Worm (Caenorhabditis elegans) whole organism, L3 larva: ENCODE data around the gene acr-21.

Experiments
- R02D3.7 ChIP-seq: fragments of 150-350 bp; optimal IDR thresholded peaks from 2 replicates; lab custom pipeline; 2014; ENCODE audit warnings: missing biosample characterization, missing genetic modification characterization
- ZK546.5 ChIP-seq: sonication (generic microtip); optimal IDR thresholded peaks from 2 replicates; lab custom pipeline; 2017; ENCODE audit warnings: missing biosample characterization, missing genetic modification characterization
- aly-2 ChIP-seq: fragments of 150-350 bp; optimal IDR thresholded peaks from 2 replicates; lab custom pipeline; 2014; ENCODE audit warnings: missing biosample characterization, missing genetic modification characterization
- ama-1 ChIP-seq: fragments of 150-350 bp; optimal IDR thresholded peaks from 2 replicates; lab custom pipeline; 2018
- ceh-82 ChIP-seq: fragments of 150-350 bp; optimal IDR thresholded peaks from 2 replicates; lab custom pipeline; 2014; ENCODE audit warnings: missing biosample characterization, missing genetic modification characterization
- ceh-9 ChIP-seq: sonication (generic microtip); optimal IDR thresholded peaks from 2 replicates; lab custom pipeline; 2018; ENCODE audit warnings: missing biosample characterization, missing genetic modification characterization
- egl-27 ChIP-seq: sonication (generic microtip); optimal IDR thresholded peaks from 4 replicates; lab custom pipeline; 2017; ENCODE audit warnings: missing biosample characterization, missing genetic modification reagents, missing genetic modification characterization
- egl-5 ChIP-seq: fragments of 150-350 bp; optimal IDR thresholded peaks from 2 replicates; lab custom pipeline; 2017; ENCODE audit warnings: missing biosample characterization, missing genetic modification reagents, missing genetic modification characterization, inconsistent platforms
- elt-1 ChIP-seq: fragments of 150-350 bp; optimal IDR thresholded peaks from 2 replicates; lab custom pipeline; 2014; ENCODE audit warnings: missing biosample characterization, missing genetic modification characterization
- elt-3 ChIP-seq, 3 experiments: fragments of 150-350 bp in 1 of 3; sonication (generic microtip) in 2 of 3; optimal IDR thresholded peaks; 2 replicates in 2 of 3; 4 replicates in 1 of 3; lab custom pipeline; 2014 to 2017; ENCODE audit warnings: missing biosample characterization in 3 of 3, missing genetic modification characterization in 3 of 3
- eor-1 ChIP-seq, 2 experiments: fragments of 150-350 bp; optimal IDR thresholded peaks; 2 replicates each; lab custom pipeline; 2014 to 2018; ENCODE audit warnings: missing biosample characterization in 2 of 2, missing genetic modification characterization in 2 of 2
- fkh-10 ChIP-seq: sonication (generic microtip); optimal IDR thresholded peaks from 2 replicates; lab custom pipeline; 2017; ENCODE audit warnings: missing biosample characterization, missing genetic modification reagents, missing genetic modification characterization
- fkh-2 ChIP-seq: fragments of 150-350 bp; optimal IDR thresholded peaks from 2 replicates; lab custom pipeline; 2014; ENCODE audit warnings: missing biosample characterization, missing genetic modification reagents, missing genetic modification characterization
- jun-1 ChIP-seq: fragments of 150-350 bp; optimal IDR thresholded peaks from 2 replicates; lab custom pipeline; 2014; ENCODE audit warnings: missing biosample characterization, missing genetic modification reagents, missing genetic modification characterization
- lin-39 ChIP-seq: fragments of 150-350 bp; optimal IDR thresholded peaks from 2 replicates; lab custom pipeline; 2018; ENCODE audit warnings: missing biosample characterization, missing genetic modification reagents, missing genetic modification characterization
- lsy-12 ChIP-seq: sonication (generic microtip); optimal IDR thresholded peaks from 2 replicates; lab custom pipeline; 2016; ENCODE audit warnings: mild to moderate bottlenecking, missing genetic modification characterization, missing compliant biosample characterization
- nfya-1 ChIP-seq: sonication (generic microtip); optimal IDR thresholded peaks from 2 replicates; lab custom pipeline; 2017; ENCODE audit warnings: missing genetic modification characterization, mild to moderate bottlenecking, missing compliant biosample characterization, antibody characterized with exemption, moderate library complexity; ENCODE audit not compliant: insufficient read depth
- nhr-11 ChIP-seq: fragments of 150-350 bp; optimal IDR thresholded peaks from 2 replicates; lab custom pipeline; 2014; ENCODE audit warnings: missing biosample characterization, missing genetic modification characterization
- nhr-12 ChIP-seq: fragments of 150-350 bp; optimal IDR thresholded peaks from 2 replicates; lab custom pipeline; 2014; ENCODE audit warnings: missing biosample characterization, missing genetic modification characterization
- nhr-28 ChIP-seq: fragments of 150-350 bp; optimal IDR thresholded peaks from 2 replicates; lab custom pipeline; 2014; ENCODE audit warnings: missing biosample characterization, missing genetic modification characterization
- nhr-67 ChIP-seq: fragments of 150-350 bp; optimal IDR thresholded peaks from 2 replicates; lab custom pipeline; 2014; ENCODE audit warnings: missing biosample characterization, missing genetic modification characterization
- nhr-76 ChIP-seq: fragments of 150-350 bp; sonication (generic microtip); optimal IDR thresholded peaks from 5 replicates; lab custom pipeline; 2014; ENCODE audit warnings: missing biosample characterization, missing genetic modification characterization
- pqm-1 ChIP-seq: fragments of 150-350 bp; optimal IDR thresholded peaks from 2 replicates; lab custom pipeline; 2017; ENCODE audit warnings: missing biosample characterization, missing genetic modification characterization, inconsistent platforms
- sea-2 ChIP-seq: fragments of 150-350 bp; sonication (generic microtip); optimal IDR thresholded peaks from 4 replicates; lab custom pipeline; 2014; ENCODE audit warnings: missing biosample characterization, missing genetic modification reagents, missing genetic modification characterization
- skn-1 ChIP-seq: fragments of 150-350 bp; optimal IDR thresholded peaks from 2 replicates; lab custom pipeline; 2014; ENCODE audit warnings: missing biosample characterization, missing genetic modification characterization
- tbx-2 ChIP-seq: sonication (generic microtip); optimal IDR thresholded peaks from 2 replicates; lab custom pipeline; 2016; ENCODE audit warnings: mild to moderate bottlenecking, missing genetic modification characterization, missing compliant biosample characterization
- unc-62 ChIP-seq: fragments of 150-350 bp; sonication (generic microtip); optimal IDR thresholded peaks from 4 replicates; lab custom pipeline; 2014; ENCODE audit warnings: missing biosample characterization, missing genetic modification reagents, missing genetic modification characterization
- zag-1 ChIP-seq: fragments of 150-350 bp; optimal IDR thresholded peaks from 2 replicates; lab custom pipeline; 2014; ENCODE audit warnings: missing biosample characterization, missing genetic modification characterization
- ztf-11 ChIP-seq: fragments of 150-350 bp; optimal IDR thresholded peaks from 2 replicates; lab custom pipeline; 2014; ENCODE audit warnings: missing biosample characterization, missing genetic modification characterization
- ztf-4 ChIP-seq: fragments of 150-350 bp; optimal IDR thresholded peaks from 2 replicates; lab custom pipeline; 2014; ENCODE audit warnings: missing biosample characterization, missing genetic modification characterization

The acr-21 gene

ce11 chrIII:6577159-6577558 lies 4.5 kb upstream of the acr-21 start:
- TF ChIP-seq unc-62 (GFP tag; lab: Kevin White, UChicago): no peak
- no peak for TF ChIP-seq fkh-2
- TF ChIP-seq skn-1: no peak
- no peak for TF ChIP-seq nhr-12
- no peak for TF ChIP-seq ama-1
- TF ChIP-seq R02D3.7: no peak
- TF ChIP-seq nhr-76 (tag; lab: Kevin White, UChicago): no peak
- no peak for TF ChIP-seq pqm-1 (tag; lab: Kevin White, UChicago)
- no peak for TF ChIP-seq nhr-28 (tag; lab: Kevin White, UChicago)
- TF ChIP-seq ZK546.5 (tag; lab: Kevin White, UChicago): no peak

ce11 chrIII:6578505-6578904 lies 3.2 kb upstream of the acr-21 start, which contains the start of gene F27B3.6:
F27B3.6 (minus strand) TSS chrIII:6578605.
- TF ChIP-seq nhr-67 (tag; lab: Kevin White, UChicago) (no peak), jun-1 (tag; lab: Kevin White, UChicago) (no peak), sea-2 (GFP tag; lab: Kevin White, UChicago) (no peak), tbx-2 (no peak), eor-1 (tag; optimal IDR thresholded peaks at IDR 0.05; lab: Kevin White, UChicago) (no peak), egl-5 (tag; lab: Kevin White, UChicago) (no peak), nhr-76 (tag; lab: Kevin White, UChicago) (no peak), ceh-82 (tag; lab: Kevin White, UChicago) (no peak), fkh-2 (no peak), elt-1 (tag; lab: Kevin White, UChicago) (no peak), ztf-4 (tag; lab: Kevin White, UChicago) (no peak), lsy-12 (tag; lab: Kevin White, UChicago) (no peak)

- TF ChIP-seq ama-1 (no peak), nfya-1 (tag; lab: Kevin White, UChicago) (no peak), fkh-10 (GFP tag; lab: Kevin White, UChicago) (no peak), egl-5 (tag; lab: Kevin White, UChicago) (no peak), R02D3.7 (no peak), pqm-1 (tag; lab: Kevin White, UChicago) (no peak), lin-39 (tag; lab: Kevin White, UChicago) (no peak)
Measured at ce11 chrIII:6579398-6579797, 2.3 kb upstream of the acr-21 start, which contains the start of gene F27B3.8. F27B3.8 (plus strand) TSS chrIII:6579698.

ce11 chrIII:6587564-6587963 lies 5.9 kb downstream of the acr-21 start, which contains the start of gene ddo-3:
ddo-3 (plus strand) TSS chrIII:6587864.
- TF ChIP-seq elt-3 (tag; optimal IDR thresholded peaks at IDR 0.05; lab: Kevin White, UChicago): no peak

ce11 chrIII:6589499-6589898 lies 7.8 kb downstream of the acr-21 start:
- TF ChIP-seq nfya-1 (tag; lab: Kevin White, UChicago) (no peak), jun-1 (tag; lab: Kevin White, UChicago) (no peak), sea-2 (GFP tag; lab: Kevin White, UChicago) (no peak), ceh-9 (no peak), lin-39 (tag; lab: Kevin White, UChicago) (no peak), ama-1 (no peak), ztf-11 (tag; lab: Kevin White, UChicago) (no peak), nhr-67 (tag; lab: Kevin White, UChicago) (no peak), ZK546.5 (tag; lab: Kevin White, UChicago) (no peak), fkh-2 (no peak), zag-1 (no peak), egl-5 (tag; lab: Kevin White, UChicago) (no peak), nhr-28 (tag; lab: Kevin White, UChicago) (no peak), eor-1 (tag; optimal IDR thresholded peaks at IDR 0.05; lab: Kevin White, UChicago) (no peak), aly-2 (no peak), ztf-4 (tag; lab: Kevin White, UChicago) (no peak), unc-62 (GFP tag; lab: Kevin White, UChicago) (no peak)
- TF ChIP-seq, all 47 proteins: peak for 0

- no peak for TF ChIP-seq fkh-10 (GFP tag; lab: Kevin White, UChicago)
- TF ChIP-seq lsy-12 (tag; lab: Kevin White, UChicago): no peak
- TF ChIP-seq nhr-76 (tag; lab: Kevin White, UChicago): no peak
- no peak for TF ChIP-seq ceh-82 (tag; lab: Kevin White, UChicago)
- TF ChIP-seq unc-62 (GFP tag; lab: Kevin White, UChicago): no peak
- TF ChIP-seq nhr-11 (tag; lab: Kevin White, UChicago): no peak
- no peak for TF ChIP-seq egl-27 (tag; lab: Kevin White, UChicago)
- no peak for TF ChIP-seq elt-1 (tag; lab: Kevin White, UChicago)
Measured at ce11 chrIII:6592075-6592474, 10.4 kb downstream of the acr-21 start, which contains the start of gene F20H11.1. F20H11.1 (minus strand) TSS chrIII:6592175.
